Worm (Caenorhabditis elegans) whole organism, early embryonic: Measurements from ENCODE around the gene F47E1.2.

Experiments used
- B0310.2 ChIP-seq: sonication (generic microtip); optimal IDR thresholded peaks from 2 replicates; lab custom pipeline; 2016; ENCODE audit warnings: mild to moderate bottlenecking, missing genetic modification characterization, missing compliant biosample characterization
- F13C5.2 ChIP-seq: sonication (generic microtip); optimal IDR thresholded peaks from 2 replicates; lab custom pipeline; 2017; ENCODE audit warnings: mild to moderate bottlenecking, missing genetic modification characterization, inconsistent platforms, missing compliant biosample characterization
- aly-1 ChIP-seq: sonication (generic microtip); optimal IDR thresholded peaks from 2 replicates; lab custom pipeline; 2016; ENCODE audit warnings: missing genetic modification characterization, missing compliant biosample characterization
- ama-1 ChIP-seq: fragments of 150-350 bp; optimal IDR thresholded peaks from 2 replicates; lab custom pipeline; 2014
- ceh-13 ChIP-seq: fragments of 200-800 bp; sonication (Bioruptor generic); optimal IDR thresholded peaks from 2 replicates; lab custom pipeline; 2018; ENCODE audit warnings: mild to moderate bottlenecking, missing genetic modification characterization, missing compliant biosample characterization
- ceh-36 ChIP-seq: sonication (generic microtip); optimal IDR thresholded peaks from 2 replicates; lab custom pipeline; 2016; ENCODE audit warnings: missing genetic modification characterization, inconsistent platforms, missing compliant biosample characterization
- ets-7 ChIP-seq: sonication (generic microtip); optimal IDR thresholded peaks from 2 replicates; lab custom pipeline; 2016; ENCODE audit warnings: missing genotype, missing genetic modification characterization, missing compliant biosample characterization
- flt-1 ChIP-seq: fragments of 200-800 bp; sonication (Bioruptor generic); IDR thresholded peaks from 2 replicates; pipeline ENCODE4 v1.3.6; 2022; ENCODE audit warnings: missing genetic modification characterization, missing compliant biosample characterization
- hmbx-1 ChIP-seq: sonication (generic microtip); optimal IDR thresholded peaks from 2 replicates; lab custom pipeline; 2016; ENCODE audit warnings: mild to moderate bottlenecking, missing genetic modification characterization, missing compliant biosample characterization
- hmg-4 ChIP-seq: fragments of 200-800 bp; sonication (Bioruptor generic); optimal IDR thresholded peaks from 2 replicates; lab custom pipeline; 2018; ENCODE audit warnings: mild to moderate bottlenecking, missing genetic modification characterization, missing compliant biosample characterization
- hnd-1 ChIP-seq: sonication (generic microtip); optimal IDR thresholded peaks from 2 replicates; lab custom pipeline; 2016; ENCODE audit warnings: missing genetic modification characterization, missing compliant biosample characterization
- pes-1 ChIP-seq: fragments of 200-800 bp; sonication (Bioruptor generic); IDR thresholded peaks from 2 replicates; pipeline ENCODE4 v1.3.6; 2022; ENCODE audit warnings: missing genetic modification reagents, missing genetic modification characterization, missing compliant biosample characterization
- scrt-1 ChIP-seq: fragments of 200-800 bp; sonication (Bioruptor generic); IDR thresholded peaks from 2 replicates; pipeline ENCODE4 v1.3.6; 2022; ENCODE audit warnings: missing genetic modification characterization, missing compliant biosample characterization
- sea-1 ChIP-seq: fragments of 200-800 bp; sonication (Bioruptor generic); conservative IDR thresholded peaks from 2 replicates; pipeline ENCODE4 v1.3.6; 2022; ENCODE audit warnings: missing genetic modification characterization, missing compliant biosample characterization
- tbx-11 ChIP-seq: fragments of 200-800 bp; sonication (Bioruptor generic); IDR thresholded peaks from 2 replicates; pipeline ENCODE4 v1.3.6; 2022; ENCODE audit warnings: missing genetic modification characterization, missing compliant biosample characterization
- tbx-37 ChIP-seq: fragments of 200-800 bp; sonication (Bioruptor generic); conservative IDR thresholded peaks from 2 replicates; pipeline ENCODE4 v1.3.6; 2022; ENCODE audit warnings: missing genetic modification reagents, missing genetic modification characterization, missing compliant biosample characterization
- tra-4 ChIP-seq: sonication (generic microtip); optimal IDR thresholded peaks from 2 replicates; lab custom pipeline; 2017; ENCODE audit warnings: missing genetic modification characterization, missing compliant biosample characterization

The F47E1.2 gene

ce11 chrX:9057352-9057751, at the start of gene F47E1.2:
Gene F47E1.2 (plus strand): TSS chrX:9057652.
- TF ChIP-seq pes-1 (GFP tag; lab: Robert Waterston, UW) (no peak), ceh-13 (no peak), sea-1 (GFP tag; lab: Robert Waterston, UW) (no peak), tbx-37 (GFP tag; lab: Robert Waterston, UW) (no peak), F13C5.2 (no peak), aly-1 (tag; lab: Kevin White, UChicago) (no peak), tra-4 (tag; lab: Kevin White, UChicago) (no peak), tbx-11 (GFP tag; lab: Robert Waterston, UW) (no peak), ets-7 (tag; lab: Kevin White, UChicago) (no peak), ama-1 (lab: Kevin White, UChicago) (no peak), flt-1 (GFP tag; lab: Robert Waterston, UW) (no peak), hmbx-1 (tag; lab: Kevin White, UChicago) (no peak)

- TF ChIP-seq tbx-37 (GFP tag; lab: Robert Waterston, UW) (no peak), ceh-13 (no peak), ama-1 (lab: Kevin White, UChicago) (no peak), B0310.2 (tag; lab: Kevin White, UChicago) (no peak), pes-1 (GFP tag; lab: Robert Waterston, UW) (no peak), ets-7 (tag; lab: Kevin White, UChicago) (no peak), F13C5.2 (no peak), hmbx-1 (tag; lab: Kevin White, UChicago) (no peak), sea-1 (GFP tag; lab: Robert Waterston, UW) (no peak), flt-1 (GFP tag; lab: Robert Waterston, UW) (no peak), tra-4 (tag; lab: Kevin White, UChicago) (no peak), hnd-1 (tag; lab: Kevin White, UChicago) (no peak), aly-1 (tag; lab: Kevin White, UChicago) (no peak), tbx-11 (GFP tag; lab: Robert Waterston, UW) (no peak), hmg-4 (GFP tag; lab: Kevin White, UChicago) (no peak), scrt-1 (GFP tag; lab: Robert Waterston, UW) (no peak)
Measured at ce11 chrX:9010418-9010817, 47.0 kb upstream of the F47E1.2 start, which contains the start of gene C24A3.9. Gene C24A3.9 (minus strand): TSS chrX:9010518.

ce11 chrX:9011471-9011870, 46.0 kb upstream of the F47E1.2 start:
- no peak for TF ChIP-seq pes-1 (GFP tag; lab: Robert Waterston, UW)
- TF ChIP-seq hnd-1 (tag; lab: Kevin White, UChicago): no peak
- TF ChIP-seq ceh-36: no peak
- TF ChIP-seq scrt-1 (GFP tag; lab: Robert Waterston, UW): no peak
- TF ChIP-seq ets-7 (tag; lab: Kevin White, UChicago): no peak
- no peak for TF ChIP-seq ceh-13
- no peak for TF ChIP-seq aly-1 (tag; lab: Kevin White, UChicago)
- TF ChIP-seq B0310.2 (tag; lab: Kevin White, UChicago): no peak
- no peak for TF ChIP-seq tbx-11 (GFP tag; lab: Robert Waterston, UW)
- TF ChIP-seq F13C5.2: no peak
- TF ChIP-seq hmbx-1 (tag; lab: Kevin White, UChicago): no peak

ce11 chrX:9014451-9014850, 43.0 kb upstream of the F47E1.2 start:
- TF ChIP-seq ceh-13 (no peak), ceh-36 (no peak), tra-4 (tag; lab: Kevin White, UChicago) (no peak), ets-7 (tag; lab: Kevin White, UChicago) (no peak), sea-1 (GFP tag; lab: Robert Waterston, UW) (no peak), hmbx-1 (tag; lab: Kevin White, UChicago) (no peak), tbx-37 (GFP tag; lab: Robert Waterston, UW) (no peak), flt-1 (GFP tag; lab: Robert Waterston, UW) (no peak), scrt-1 (GFP tag; lab: Robert Waterston, UW) (no peak), B0310.2 (tag; lab: Kevin White, UChicago) (no peak), aly-1 (tag; lab: Kevin White, UChicago) (no peak), hnd-1 (tag; lab: Kevin White, UChicago) (no peak), tbx-11 (GFP tag; lab: Robert Waterston, UW) (no peak), ama-1 (lab: Kevin White, UChicago) (no peak), F13C5.2 (no peak), hmg-4 (GFP tag; lab: Kevin White, UChicago) (no peak), pes-1 (GFP tag; lab: Robert Waterston, UW) (no peak)

ce11 chrX:9015420-9015819, 42.0 kb upstream of the F47E1.2 start, which contains the start of gene T25B6.4:
Gene T25B6.4 (plus strand): TSS chrX:9015720.
- TF ChIP-seq ceh-13 (no peak), sea-1 (GFP tag; lab: Robert Waterston, UW) (no peak), hmbx-1 (tag; lab: Kevin White, UChicago) (no peak), ets-7 (tag; lab: Kevin White, UChicago) (no peak), flt-1 (GFP tag; lab: Robert Waterston, UW) (no peak), B0310.2 (tag; lab: Kevin White, UChicago) (no peak), tbx-37 (GFP tag; lab: Robert Waterston, UW) (no peak), tra-4 (tag; lab: Kevin White, UChicago) (no peak), hmg-4 (GFP tag; lab: Kevin White, UChicago) (no peak), ama-1 (lab: Kevin White, UChicago) (no peak), tbx-11 (GFP tag; lab: Robert Waterston, UW) (no peak), ceh-36 (no peak), aly-1 (tag; lab: Kevin White, UChicago) (no peak), scrt-1 (GFP tag; lab: Robert Waterston, UW) (no peak), F13C5.2 (no peak), pes-1 (GFP tag; lab: Robert Waterston, UW) (no peak), hnd-1 (tag; lab: Kevin White, UChicago) (no peak)

ce11 chrX:9021645-9022044, 35.8 kb upstream of the F47E1.2 start, which contains the start of gene T25B6.5:
Gene T25B6.5 (minus strand): TSS chrX:9021745.
- no peak for TF ChIP-seq F13C5.2
- TF ChIP-seq ceh-36: no peak
- no peak for TF ChIP-seq ceh-13
- TF ChIP-seq tra-4 (tag; lab: Kevin White, UChicago): no peak
- TF ChIP-seq tbx-37 (GFP tag; lab: Robert Waterston, UW): no peak
- TF ChIP-seq sea-1 (GFP tag; lab: Robert Waterston, UW): no peak

ce11 chrX:9022779-9023178, 34.7 kb upstream of the F47E1.2 start, which contains the start of gene T25B6.6:
Gene T25B6.6 (minus strand): TSS chrX:9022879.
- TF ChIP-seq ama-1 (lab: Kevin White, UChicago) (no peak), aly-1 (tag; lab: Kevin White, UChicago) (no peak), tbx-11 (GFP tag; lab: Robert Waterston, UW) (no peak), ceh-36 (no peak), tra-4 (tag; lab: Kevin White, UChicago) (no peak), F13C5.2 (no peak), flt-1 (GFP tag; lab: Robert Waterston, UW) (no peak), hmbx-1 (tag; lab: Kevin White, UChicago) (no peak), hmg-4 (GFP tag; lab: Kevin White, UChicago) (no peak), ceh-13 (no peak), tbx-37 (GFP tag; lab: Robert Waterston, UW) (no peak), ets-7 (tag; lab: Kevin White, UChicago) (no peak)
